Fruit fly (Drosophila melanogaster) whole organism, embryonic: Measurements from ENCODE around the gene nmo.

Source experiments
- CG10462 ChIP-seq: fragments of 200-800 bp; sonication (Bioruptor generic); optimal IDR thresholded peaks from 2 replicates; lab custom pipeline; 2016; ENCODE audit warnings: missing biosample characterization, missing genetic modification characterization
- CG11247 ChIP-seq: fragments of 200-800 bp; sonication (Bioruptor generic); IDR thresholded peaks from 2 replicates; pipeline ENCODE4 v1.3.6; 2022; ENCODE audit warnings: missing biosample characterization, missing genetic modification characterization
- CG11398 ChIP-seq: fragments of 200-800 bp; sonication (Bioruptor generic); optimal IDR thresholded peaks from 2 replicates; lab custom pipeline; 2016; ENCODE audit warnings: missing biosample characterization, missing genetic modification characterization
- CG11695 ChIP-seq: fragments of 200-800 bp; sonication (Bioruptor generic); IDR thresholded peaks from 3 replicates; pipeline ENCODE4 v1.3.6; 2022; ENCODE audit warnings: missing biosample characterization, missing genetic modification characterization
- CG12299 ChIP-seq: fragments of 200-800 bp; sonication (Bioruptor generic); optimal IDR thresholded peaks from 2 replicates; lab custom pipeline; 2018; ENCODE audit warnings: missing biosample characterization, mild to moderate bottlenecking, missing genetic modification characterization
- CG13296 ChIP-seq: fragments of 200-800 bp; sonication (Bioruptor generic); optimal IDR thresholded peaks from 3 replicates; lab custom pipeline; 2018; ENCODE audit warnings: missing biosample characterization, mild to moderate bottlenecking, missing genetic modification characterization
- CG14050 ChIP-seq: fragments of 200-800 bp; sonication (Bioruptor generic); IDR thresholded peaks from 3 replicates; pipeline ENCODE4 v1.3.6; 2022; ENCODE audit warnings: missing biosample characterization, missing genetic modification characterization
- CG16863 ChIP-seq: fragments of 200-800 bp; sonication (Bioruptor generic); optimal IDR thresholded peaks from 3 replicates; lab custom pipeline; 2016; ENCODE audit warnings: missing biosample characterization, missing genetic modification characterization
- CG17186 ChIP-seq: fragments of 200-800 bp; sonication (Bioruptor generic); optimal IDR thresholded peaks from 3 replicates; lab custom pipeline; 2017; ENCODE audit warnings: missing biosample characterization, missing genetic modification reagents, missing genetic modification characterization
- CG17385 ChIP-seq: fragments of 200-800 bp; sonication (Bioruptor generic); optimal IDR thresholded peaks from 3 replicates; lab custom pipeline; 2018; ENCODE audit warnings: missing biosample characterization, mild to moderate bottlenecking, missing genetic modification characterization
- CG2678 ChIP-seq: fragments of 200-800 bp; sonication (Bioruptor generic); optimal IDR thresholded peaks from 3 replicates; lab custom pipeline; 2019; ENCODE audit warnings: missing biosample characterization, mild to moderate bottlenecking, missing genetic modification characterization, moderate library complexity
- CG2875 ChIP-seq: fragments of 200-800 bp; sonication (Bioruptor generic); optimal IDR thresholded peaks from 2 replicates; lab custom pipeline; 2017; ENCODE audit warnings: missing biosample characterization, mild to moderate bottlenecking, missing genetic modification characterization, missing genetic modification reagents
- CG2889 ChIP-seq: fragments of 200-800 bp; sonication (Bioruptor generic); IDR thresholded peaks from 3 replicates; pipeline ENCODE4 v1.3.6; 2022; ENCODE audit warnings: missing biosample characterization, missing genetic modification characterization
- CG30403 ChIP-seq: fragments of 200-800 bp; sonication (Bioruptor generic); optimal IDR thresholded peaks from 3 replicates; lab custom pipeline; 2016; ENCODE audit warnings: missing biosample characterization, missing genetic modification characterization
- CG4707 ChIP-seq: fragments of 200-800 bp; sonication (Bioruptor generic); optimal IDR thresholded peaks from 2 replicates; lab custom pipeline; 2018; ENCODE audit warnings: missing biosample characterization, mild to moderate bottlenecking, missing genetic modification characterization, moderate library complexity
- CG6654 ChIP-seq: fragments of 200-800 bp; sonication (Bioruptor generic); optimal IDR thresholded peaks from 2 replicates; lab custom pipeline; 2017; ENCODE audit warnings: missing biosample characterization, mild to moderate bottlenecking, missing genetic modification characterization
- CG7987 ChIP-seq: fragments of 200-800 bp; sonication (Bioruptor generic); optimal IDR thresholded peaks from 2 replicates; lab custom pipeline; 2018; ENCODE audit warnings: missing biosample characterization, mild to moderate bottlenecking, missing genetic modification characterization, moderate library complexity
- CG8944 ChIP-seq: fragments of 200-800 bp; sonication (Bioruptor generic); optimal IDR thresholded peaks from 3 replicates; lab custom pipeline; 2016; ENCODE audit warnings: missing biosample characterization, missing genetic modification characterization
- CG9797 ChIP-seq: fragments of 200-800 bp; sonication (Bioruptor generic); optimal IDR thresholded peaks from 3 replicates; lab custom pipeline; 2018; ENCODE audit warnings: missing biosample characterization, mild to moderate bottlenecking, missing genetic modification characterization
- CHES-1-like ChIP-seq: fragments of 200-800 bp; sonication (Bioruptor generic); optimal IDR thresholded peaks from 2 replicates; lab custom pipeline; 2016; ENCODE audit warnings: missing biosample characterization, missing genetic modification characterization
- D19A ChIP-seq: fragments of 200-800 bp; optimal IDR thresholded peaks from 3 replicates; lab custom pipeline; 2019; ENCODE audit warnings: missing biosample characterization, mild to moderate bottlenecking, missing genetic modification characterization, moderate library complexity
- Dll ChIP-seq: fragments of 200-800 bp; sonication (Bioruptor generic); IDR thresholded peaks from 4 replicates; pipeline ENCODE4 v1.3.6; 2022; ENCODE audit warnings: missing biosample characterization, missing genetic modification characterization; ENCODE audit not compliant: partially characterized antibody
- Doc2 ChIP-seq: fragments of 200-800 bp; sonication (Bioruptor generic); IDR thresholded peaks from 2 replicates; pipeline ENCODE4 v1.3.6; 2022; ENCODE audit warnings: missing biosample characterization, missing genetic modification characterization
- E2f2 ChIP-seq: fragments of 200-800 bp; sonication (Bioruptor generic); IDR thresholded peaks from 2 replicates; pipeline ENCODE4 v1.3.6; 2022; ENCODE audit warnings: missing biosample characterization, missing genetic modification characterization
- Eip74EF ChIP-seq, 2 experiments: fragments of 200-800 bp in 1 of 2; fragments of >200 bp in 1 of 2; sonication (Bioruptor generic) in 1 of 2; optimal IDR thresholded peaks; 2 replicates each; lab custom pipeline; 2017 to 2019; ENCODE audit warnings: missing biosample characterization in 2 of 2, missing genetic modification characterization in 2 of 2, mild to moderate bottlenecking in 1 of 2, moderate library complexity in 1 of 2
- Ets97D ChIP-seq: fragments of 200-800 bp; sonication (Bioruptor generic); optimal IDR thresholded peaks from 3 replicates; lab custom pipeline; 2016; ENCODE audit warnings: missing biosample characterization, missing genetic modification characterization
- Fer2 ChIP-seq: fragments of 200-800 bp; sonication (Bioruptor generic); optimal IDR thresholded peaks from 2 replicates; lab custom pipeline; 2018; ENCODE audit warnings: missing biosample characterization, mild to moderate bottlenecking, missing genetic modification characterization, moderate library complexity
- Fer3 ChIP-seq: fragments of 200-800 bp; sonication (Bioruptor generic); optimal IDR thresholded peaks from 2 replicates; lab custom pipeline; 2018; ENCODE audit warnings: missing biosample characterization, mild to moderate bottlenecking, missing genetic modification characterization, moderate library complexity
- Gug ChIP-seq: fragments of 200-800 bp; sonication (Bioruptor generic); IDR thresholded peaks from 4 replicates; pipeline ENCODE4 v1.3.6; 2022; ENCODE audit warnings: missing biosample characterization, missing genetic modification characterization
- HmgZ ChIP-seq: fragments of 200-800 bp; sonication (Bioruptor generic); optimal IDR thresholded peaks from 2 replicates; lab custom pipeline; 2018; ENCODE audit warnings: missing biosample characterization, mild to moderate bottlenecking, missing genetic modification characterization
- Pdp1 ChIP-seq, 2 experiments: fragments of 200-800 bp; sonication (Bioruptor generic); optimal IDR thresholded peaks; 3 replicates each; lab custom pipeline; 2016; ENCODE audit warnings: missing biosample characterization in 2 of 2, missing genetic modification characterization in 2 of 2, mild to moderate bottlenecking in 1 of 2, moderate library complexity in 1 of 2
- Spps ChIP-seq: fragments of 200-800 bp; sonication (Bioruptor generic); optimal IDR thresholded peaks from 2 replicates; lab custom pipeline; 2018; ENCODE audit warnings: missing biosample characterization, mild to moderate bottlenecking, missing genetic modification characterization
- Usf ChIP-seq: fragments of 200-800 bp; sonication (Bioruptor generic); optimal IDR thresholded peaks from 2 replicates; lab custom pipeline; 2017; ENCODE audit warnings: missing genotype, missing biosample characterization, missing genetic modification characterization
- Vsx1 ChIP-seq: fragments of 200-800 bp; sonication (Bioruptor generic); optimal IDR thresholded peaks from 2 replicates; lab custom pipeline; 2017; ENCODE audit warnings: missing biosample characterization, mild to moderate bottlenecking, missing genetic modification characterization, missing genetic modification reagents
- cato ChIP-seq: fragments of 200-800 bp; sonication (Bioruptor generic); optimal IDR thresholded peaks from 2 replicates; lab custom pipeline; 2016; ENCODE audit warnings: missing biosample characterization, missing genetic modification characterization, borderline replicate concordance
- caup ChIP-seq: fragments of 200-800 bp; sonication (Bioruptor generic); optimal IDR thresholded peaks from 3 replicates; lab custom pipeline; 2017; ENCODE audit warnings: missing biosample characterization, mild to moderate bottlenecking, missing genetic modification characterization, moderate library complexity; ENCODE audit not compliant: severe bottlenecking
- danr ChIP-seq: fragments of 200-800 bp; sonication (Bioruptor generic); IDR thresholded peaks from 2 replicates; pipeline ENCODE4 v1.3.6; 2022; ENCODE audit warnings: missing biosample characterization, missing genetic modification characterization
- dimm ChIP-seq: fragments of 200-800 bp; sonication (Bioruptor generic); IDR thresholded peaks from 2 replicates; pipeline ENCODE4 v1.3.6; 2022; ENCODE audit warnings: missing biosample characterization, missing genetic modification characterization
- fd96Cb ChIP-seq: fragments of 200-800 bp; sonication (Bioruptor generic); optimal IDR thresholded peaks from 2 replicates; lab custom pipeline; 2018; ENCODE audit warnings: missing biosample characterization, mild to moderate bottlenecking, missing genetic modification characterization, moderate library complexity
- fru ChIP-seq: fragments of >200 bp; optimal IDR thresholded peaks from 2 replicates; lab custom pipeline; 2017
- gro ChIP-seq: fragments of 200-800 bp; sonication (Bioruptor generic); optimal IDR thresholded peaks from 2 replicates; lab custom pipeline; 2016; ENCODE audit warnings: missing biosample characterization, missing genetic modification characterization
- gsb-n ChIP-seq: fragments of 200-800 bp; sonication (Bioruptor generic); optimal IDR thresholded peaks from 3 replicates; lab custom pipeline; 2018; ENCODE audit warnings: missing biosample characterization, mild to moderate bottlenecking, missing genetic modification characterization
- h ChIP-seq: fragments of >200 bp; optimal IDR thresholded peaks from 2 replicates; lab custom pipeline; 2017
- nmo ChIP-seq: fragments of 200-800 bp; sonication (Bioruptor generic); optimal IDR thresholded peaks from 2 replicates; lab custom pipeline; 2018; ENCODE audit warnings: missing biosample characterization, mild to moderate bottlenecking, missing genetic modification characterization, moderate library complexity
- onecut ChIP-seq: fragments of 200-800 bp; sonication (Bioruptor generic); IDR thresholded peaks from 2 replicates; pipeline ENCODE4 v1.3.6; 2022; ENCODE audit warnings: missing biosample characterization, missing genetic modification characterization
- rib ChIP-seq: fragments of 200-800 bp; sonication (Bioruptor generic); IDR thresholded peaks from 2 replicates; pipeline ENCODE4 v1.3.6; 2022; ENCODE audit warnings: missing biosample characterization, missing genetic modification characterization
- salm ChIP-seq: fragments of 200-800 bp; sonication (Bioruptor generic); optimal IDR thresholded peaks from 2 replicates; lab custom pipeline; 2018; ENCODE audit warnings: missing biosample characterization, mild to moderate bottlenecking, missing genetic modification characterization
- slp2 ChIP-seq: fragments of 200-800 bp; sonication (Bioruptor generic); optimal IDR thresholded peaks from 2 replicates; lab custom pipeline; 2016; ENCODE audit warnings: missing biosample characterization, missing genetic modification characterization
- sna ChIP-seq: fragments of 200-800 bp; sonication (Bioruptor generic); IDR thresholded peaks from 2 replicates; pipeline ENCODE4 v1.3.6; 2022; ENCODE audit warnings: missing biosample characterization, missing genetic modification characterization; ENCODE audit not compliant: partially characterized antibody
- tgo ChIP-seq: fragments of 200-800 bp; sonication (Bioruptor generic); IDR thresholded peaks from 3 replicates; pipeline ENCODE4 v1.3.6; 2022; ENCODE audit warnings: missing biosample characterization, missing genetic modification characterization
- twi ChIP-seq: fragments of 200-800 bp; optimal IDR thresholded peaks from 2 replicates; lab custom pipeline; 2019; ENCODE audit warnings: missing biosample characterization, mild to moderate bottlenecking, missing genetic modification characterization, moderate library complexity
- unpg ChIP-seq: fragments of 200-800 bp; sonication (Bioruptor generic); optimal IDR thresholded peaks from 3 replicates; lab custom pipeline; 2018; ENCODE audit warnings: missing biosample characterization, mild to moderate bottlenecking, missing genetic modification characterization, moderate library complexity

nmo gene

dm6 chr3L:8018665-8019070 lies 39.8 kb downstream of the nmo start (continued):
- TF ChIP-seq Eip74EF (GFP tag; optimal IDR thresholded peaks at IDR 0.05; lab: Kevin White, UChicago) = peak in 1 of 2 experiments; percentile 89
- TF ChIP-seq Pdp1 (GFP tag; optimal IDR thresholded peaks at IDR 0.05; lab: Kevin White, UChicago) = peak in 1 of 2 experiments; percentile 47
- no peak for TF ChIP-seq Fer2 (tag; lab: Kevin White, UChicago)
- TF ChIP-seq slp2 = no peak
- TF ChIP-seq CG13296 (GFP tag; lab: Kevin White, UChicago) = peak; percentile 11
- TF ChIP-seq CG6654 (GFP tag; lab: Kevin White, UChicago) = no peak
- TF ChIP-seq twi (tag; lab: Kevin White, UChicago) = peak; percentile 33
- TF ChIP-seq gsb-n = peak; percentile 45
- no peak for TF ChIP-seq Spps
- peak; percentile 39 for TF ChIP-seq unpg (GFP tag; lab: Kevin White, UChicago)
- no peak for TF ChIP-seq Ets97D (GFP tag; lab: Kevin White, UChicago)
- TF ChIP-seq D19A (tag; lab: Kevin White, UChicago) = peak; percentile 4
- no peak for TF ChIP-seq CG12299
- TF ChIP-seq dimm = no peak
- no peak for TF ChIP-seq Dll
- no peak for TF ChIP-seq Fer3 (tag; lab: Kevin White, UChicago)
- TF ChIP-seq CG11398 = no peak
- TF ChIP-seq Gug (GFP tag; lab: Robert Waterston, UW) = no peak
- TF ChIP-seq gro = no peak
- TF ChIP-seq tgo (GFP tag; lab: Robert Waterston, UW) = no peak
- no peak for TF ChIP-seq h
- TF ChIP-seq CHES-1-like = no peak
- TF ChIP-seq Vsx1 = peak; percentile 58
- no peak for TF ChIP-seq CG2889 (GFP tag; lab: Robert Waterston, UW)
- no peak for TF ChIP-seq CG17186 (GFP tag; lab: Kevin White, UChicago)
- TF ChIP-seq Usf (GFP tag; lab: Kevin White, UChicago) = no peak
- TF ChIP-seq caup = no peak
- peak; percentile 60 for TF ChIP-seq CG7987 (GFP tag; lab: Kevin White, UChicago)
- TF ChIP-seq CG11247 = no peak
- no peak for TF ChIP-seq CG30403
- peak; percentile 18; the same call in 1 of the 2 replicates for TF ChIP-seq E2f2 (GFP tag; lab: Robert Waterston, UW)
- no peak for TF ChIP-seq nmo
- no peak for TF ChIP-seq sna (GFP tag; lab: Robert Waterston, UW)
- no peak for TF ChIP-seq cato (GFP tag; lab: Kevin White, UChicago)
- no peak for TF ChIP-seq fru (lab: Kevin White, UChicago)
- no peak for TF ChIP-seq CG16863 (GFP tag; lab: Kevin White, UChicago)
- TF ChIP-seq CG10462 (GFP tag; lab: Kevin White, UChicago) = no peak
- TF ChIP-seq rib (GFP tag; lab: Robert Waterston, UW) = no peak
- no peak for TF ChIP-seq CG14050
- TF ChIP-seq CG17385 = peak; percentile 34
- TF ChIP-seq HmgZ (tag; lab: Kevin White, UChicago) = no peak
- TF ChIP-seq CG11695 (GFP tag; lab: Robert Waterston, UW) = no peak
- no peak for TF ChIP-seq fd96Cb (tag; lab: Kevin White, UChicago)
- TF ChIP-seq CG2875 (GFP tag; lab: Kevin White, UChicago) = peak; percentile 37
- no peak for TF ChIP-seq CG9797
- TF ChIP-seq CG8944 (GFP tag; lab: Kevin White, UChicago) = no peak
- no peak for TF ChIP-seq danr
- no peak; the same call in 1 of the 2 replicates for TF ChIP-seq onecut
- peak; percentile 56 for TF ChIP-seq CG2678 (tag; lab: Kevin White, UChicago)
- peak; percentile 68 for TF ChIP-seq CG4707 (GFP tag; lab: Kevin White, UChicago)
- no peak for TF ChIP-seq Doc2 (GFP tag; lab: Robert Waterston, UW)
- TF ChIP-seq salm (tag; lab: Kevin White, UChicago) = peak; percentile 26
